Fruit fly (Drosophila melanogaster): ENCODE data around the gene sordd2.
"Not testable (repeated sequence)": the region's sequence is repeated elsewhere in the genome, so short reads cannot be mapped to it uniquely, and the experiment has no call there.

Gene sordd2

DNA sequence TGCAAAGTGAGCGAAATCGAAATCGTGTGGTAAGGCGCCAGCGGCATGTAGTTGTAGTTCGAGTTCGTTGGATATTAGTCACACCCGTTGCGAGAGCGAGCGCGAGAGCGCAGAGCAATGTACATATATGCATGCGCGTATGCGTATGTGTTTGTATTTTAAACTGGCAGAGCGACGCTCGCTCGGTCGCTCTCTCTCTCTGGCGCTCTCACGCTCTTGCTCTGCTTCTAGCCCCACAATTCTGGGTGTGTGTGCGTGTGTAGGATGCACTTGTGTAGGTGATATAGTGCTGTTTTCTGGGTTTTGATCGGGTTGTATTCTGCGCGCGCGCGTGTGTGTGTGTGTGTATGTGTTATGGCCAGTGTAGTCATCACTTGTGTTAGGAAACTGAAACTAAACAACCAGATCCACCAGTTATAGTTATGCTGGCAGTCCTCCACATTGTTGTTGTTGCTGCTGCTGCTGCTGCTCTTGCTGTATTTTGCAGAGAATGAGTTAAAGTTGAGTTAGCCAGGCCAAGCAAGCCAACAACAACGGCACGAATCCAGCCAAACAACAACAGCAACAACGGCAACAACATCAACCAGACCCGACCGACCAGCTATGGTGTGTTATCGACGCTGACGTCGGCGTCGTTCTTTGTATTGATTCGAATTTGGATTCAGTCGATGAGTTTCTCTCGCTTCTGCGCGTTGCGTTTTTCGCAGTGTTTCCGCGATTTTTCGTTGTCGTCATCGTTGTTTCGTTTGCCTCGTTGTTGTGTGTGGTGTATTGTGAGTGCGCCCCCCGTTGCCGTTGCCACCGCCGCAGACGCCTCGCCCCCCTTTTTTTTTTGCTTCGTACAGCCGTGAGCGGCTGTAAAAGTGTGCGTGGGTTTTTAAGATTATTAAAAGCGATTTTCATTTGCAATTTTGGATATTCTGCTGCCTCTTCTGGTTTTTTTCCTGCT lies 13.0 kb upstream of the sordd2 start:
- peak; percentile 46 for TF ChIP-seq noc (tag; optimal IDR thresholded peaks at IDR 0.05)

DNA sequence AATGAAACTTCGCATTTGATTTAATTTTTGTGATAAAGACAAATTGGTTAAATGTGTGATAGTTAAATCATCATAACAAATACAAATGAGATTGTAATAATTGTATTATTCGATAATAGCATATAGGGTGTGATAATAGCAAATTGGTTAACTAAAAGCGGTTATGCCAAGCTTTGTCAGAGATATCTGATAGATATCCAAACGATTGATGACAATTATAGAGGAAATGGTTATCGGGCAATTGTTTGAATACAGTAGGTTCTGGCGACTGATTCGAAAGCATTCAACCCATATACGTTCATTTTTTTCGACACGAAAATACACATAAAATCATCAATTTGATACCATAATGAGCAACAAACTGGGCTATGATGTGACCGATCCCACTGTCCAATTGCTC lies 10.3 kb upstream of the sordd2 start, which contains the start of gene CG8509:
Gene CG8509 (plus strand): TSS at position 301 of the 400 bp plus-strand sequence.
- TF ChIP-seq noc (tag; optimal IDR thresholded peaks at IDR 0.05), result no peak

DNA sequence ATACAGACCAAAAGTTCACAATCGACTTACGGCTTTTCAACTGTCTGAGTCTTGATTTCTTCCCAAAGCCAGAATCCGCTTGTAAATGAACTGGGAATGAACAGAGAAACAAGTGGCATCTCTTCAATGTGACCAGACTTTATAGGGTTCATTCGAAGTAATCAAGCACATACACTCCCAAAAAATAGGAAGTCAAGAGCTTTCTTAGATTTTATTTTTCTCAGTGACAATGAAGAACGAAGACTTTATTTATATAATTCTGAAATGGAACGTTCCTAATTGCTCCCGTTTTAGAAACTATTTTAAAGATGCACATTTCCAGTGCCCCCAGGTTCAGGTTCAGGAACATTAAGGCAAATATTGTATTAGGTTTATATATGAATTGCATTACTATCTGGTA lies 9.0 kb upstream of the sordd2 start:
- TF ChIP-seq noc (tag; optimal IDR thresholded peaks at IDR 0.05), result no peak

DNA sequence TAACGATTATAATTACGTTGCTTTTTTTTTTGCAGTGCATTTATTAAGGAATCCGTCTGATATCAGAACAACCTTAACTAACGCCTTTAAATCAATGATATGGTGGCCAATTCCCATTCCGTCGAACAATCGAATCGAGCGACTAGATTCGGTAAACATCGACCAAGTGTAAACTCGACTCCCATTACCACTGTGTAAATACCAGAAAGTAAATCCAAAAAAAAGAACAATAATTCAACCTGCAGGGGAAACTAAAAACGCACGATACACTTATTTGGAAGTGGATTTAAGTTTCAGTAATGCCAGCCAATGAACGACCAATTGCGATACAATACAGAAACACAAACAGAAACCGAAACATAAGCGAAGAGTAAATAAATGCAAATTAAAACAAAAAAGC lies 6.6 kb upstream of the sordd2 start:
- TF ChIP-seq noc (tag; optimal IDR thresholded peaks at IDR 0.05), result no peak

DNA sequence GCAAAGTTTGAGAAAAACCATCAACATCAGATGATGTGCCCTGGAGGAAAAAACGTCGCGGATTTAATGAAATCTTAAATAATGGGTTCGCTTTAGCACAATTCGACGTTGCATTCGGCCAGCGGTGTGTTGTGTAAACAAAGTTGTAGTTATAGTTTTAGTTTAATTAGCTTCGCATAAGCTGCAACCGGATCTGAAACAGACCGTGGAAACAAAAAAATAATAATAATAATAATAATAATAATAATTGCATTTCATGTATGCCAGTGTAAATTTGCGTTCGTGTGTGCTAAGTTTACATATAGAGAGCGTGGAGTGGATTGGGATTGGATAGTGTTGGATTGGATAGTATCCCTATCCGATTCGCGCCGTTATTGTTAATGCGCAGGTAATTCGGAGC lies 5.8 kb upstream of the sordd2 start:
- TF ChIP-seq noc (tag; optimal IDR thresholded peaks at IDR 0.05), result no peak

DNA sequence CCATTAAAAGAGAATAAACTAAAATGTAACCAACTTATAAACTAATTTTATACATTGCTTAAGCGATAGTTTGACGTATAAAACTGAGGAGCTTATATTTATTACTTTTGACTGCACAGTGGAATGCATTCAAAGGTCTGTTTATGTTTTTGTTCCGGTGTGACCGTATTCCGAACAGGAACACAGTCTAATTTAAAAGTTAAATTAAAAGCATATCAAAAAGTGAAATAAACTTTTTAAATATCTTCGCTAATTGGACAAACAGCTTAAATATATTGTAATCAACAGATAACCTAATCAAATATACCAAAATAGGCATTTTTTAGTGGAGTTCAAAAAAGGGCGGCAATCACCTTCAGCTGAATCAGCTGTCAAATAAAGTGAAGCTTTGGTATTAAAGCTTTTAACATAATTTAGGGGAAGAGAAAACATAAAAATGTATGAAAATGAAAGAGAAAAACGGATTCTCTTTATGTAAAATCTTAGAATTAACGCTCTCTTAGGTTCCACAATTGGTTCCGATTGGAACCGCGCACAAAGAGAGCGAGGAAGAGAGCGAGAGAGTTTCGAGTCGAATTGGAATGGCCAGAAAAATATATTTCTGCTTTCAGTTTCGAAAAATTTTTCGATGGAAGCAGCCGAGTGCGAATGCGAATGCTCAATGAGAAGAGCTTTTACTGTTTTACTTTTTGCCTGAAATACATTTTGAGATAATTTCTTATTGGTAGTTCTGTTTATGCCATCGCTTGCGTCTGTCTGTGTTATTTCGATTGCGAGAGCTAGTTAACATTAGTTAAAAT lies 5.0 kb upstream of the sordd2 start, which contains the start of the genes PGRP-LE and sd:
Gene PGRP-LE (minus strand): TSS at position 117 of the 800 bp plus-strand sequence.
Gene sd (plus strand): TSS at position 607 of the 800 bp plus-strand sequence.
- no peak for TF ChIP-seq noc (tag; optimal IDR thresholded peaks at IDR 0.05)

DNA sequence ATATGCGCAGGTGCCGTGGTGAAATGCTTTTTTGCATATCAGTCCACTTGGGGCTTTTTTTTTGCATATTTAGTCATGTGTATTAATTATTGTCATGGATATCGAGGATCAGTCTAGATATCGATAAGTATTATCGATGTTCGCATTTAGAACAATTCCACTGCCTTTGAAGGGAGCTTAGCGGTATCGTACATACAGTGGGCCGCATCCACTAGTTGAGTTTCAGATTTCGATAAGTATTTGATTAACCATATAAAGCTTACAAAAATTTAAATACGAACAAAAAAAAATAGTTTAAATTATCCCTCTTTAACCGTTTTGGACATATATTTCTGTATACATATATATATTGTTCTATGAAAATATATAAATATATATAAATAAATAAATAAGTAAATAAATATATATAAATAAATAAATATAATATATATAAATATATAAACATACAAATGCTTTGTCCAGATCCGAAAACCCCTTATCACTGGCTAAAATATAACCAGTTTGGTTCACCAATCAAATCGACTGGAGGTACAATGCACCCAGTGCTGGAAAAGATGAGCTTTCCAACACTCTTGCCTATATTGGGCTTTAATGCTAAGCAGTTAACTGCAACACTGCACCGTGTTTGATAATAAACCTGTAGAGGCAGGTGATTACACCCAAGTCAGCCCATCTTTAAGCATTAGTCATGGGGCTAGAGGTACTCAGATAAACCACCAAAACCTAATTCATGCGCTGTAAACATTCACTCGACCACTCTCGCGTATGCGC lies 4.1 kb upstream of the sordd2 start:
- TF ChIP-seq noc (tag; optimal IDR thresholded peaks at IDR 0.05), result no peak

DNA sequence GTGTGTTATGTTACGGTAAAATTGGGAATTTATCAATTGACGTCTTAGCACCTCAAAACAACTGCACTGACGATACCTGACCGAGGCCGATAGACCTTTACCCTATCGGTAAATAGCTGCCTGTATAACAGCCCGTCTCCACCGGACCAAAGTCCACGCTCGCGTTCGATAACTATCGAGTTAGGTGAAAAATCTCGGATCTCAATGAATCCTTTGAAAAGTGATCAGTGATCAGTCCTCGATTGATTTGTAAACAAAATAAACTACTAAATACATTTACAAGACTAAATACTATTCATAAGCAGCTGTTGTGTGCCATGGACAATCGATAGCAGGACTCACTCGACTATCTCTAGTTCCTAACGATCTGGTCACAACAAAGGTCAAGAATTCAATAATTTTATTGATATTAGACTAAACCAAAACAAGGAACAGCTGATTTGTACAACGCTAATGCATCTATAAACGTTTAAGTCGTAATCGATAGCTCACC lies 3.0 kb downstream of the sordd2 start, which contains the start of gene sordd1:
Gene sordd1 (minus strand): TSS at position 78 of the 493 bp plus-strand sequence.
- not testable (repeated sequence) for TF ChIP-seq noc (tag; optimal IDR thresholded peaks at IDR 0.05)

DNA sequence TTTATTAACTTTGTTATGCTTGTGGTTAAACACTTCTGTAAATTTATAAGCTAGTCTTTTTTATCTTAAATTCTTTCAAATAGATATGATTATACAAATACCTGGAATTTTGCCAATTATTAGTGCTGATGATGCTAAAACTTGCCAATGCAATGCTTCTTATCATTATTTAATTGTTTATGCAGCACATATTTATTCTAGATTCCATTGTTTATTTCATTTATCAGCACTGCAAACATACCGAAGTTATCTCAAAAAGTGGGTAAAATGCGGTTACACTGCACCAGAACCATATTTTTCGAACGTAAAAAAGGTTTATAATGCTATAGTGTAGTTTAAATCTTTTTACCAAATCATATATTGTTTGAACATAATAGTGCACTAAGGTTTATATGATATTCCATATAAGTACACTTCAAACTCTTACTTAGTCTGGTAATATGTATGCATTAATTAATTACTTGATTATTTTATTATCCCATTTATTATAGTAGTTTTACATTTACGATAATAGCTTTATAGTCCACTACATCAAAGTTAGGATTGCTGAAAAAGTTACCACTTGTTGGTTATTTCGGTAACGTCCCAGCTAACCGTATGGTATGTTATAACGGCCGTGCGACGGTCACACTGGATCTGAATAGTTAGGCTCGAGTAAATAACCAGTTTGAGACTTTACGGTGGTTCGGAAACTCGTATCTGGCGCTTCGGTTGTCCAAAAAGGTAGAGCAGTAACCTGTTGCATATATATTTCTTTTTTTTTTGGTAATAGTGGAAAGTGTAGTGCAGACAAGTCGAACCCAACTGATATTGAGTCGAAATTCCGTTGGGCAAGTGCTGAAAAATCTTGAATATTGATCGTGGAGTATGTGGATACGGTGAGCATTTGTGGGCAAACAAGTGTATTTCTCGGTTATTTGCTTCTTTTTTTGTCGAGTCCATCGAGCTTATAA lies 10.5 kb downstream of the sordd2 start, which contains the start of gene Rhp:
Gene Rhp (plus strand): TSS at position 663 of the 953 bp plus-strand sequence.
- TF ChIP-seq noc (tag; optimal IDR thresholded peaks at IDR 0.05), result no peak

DNA sequence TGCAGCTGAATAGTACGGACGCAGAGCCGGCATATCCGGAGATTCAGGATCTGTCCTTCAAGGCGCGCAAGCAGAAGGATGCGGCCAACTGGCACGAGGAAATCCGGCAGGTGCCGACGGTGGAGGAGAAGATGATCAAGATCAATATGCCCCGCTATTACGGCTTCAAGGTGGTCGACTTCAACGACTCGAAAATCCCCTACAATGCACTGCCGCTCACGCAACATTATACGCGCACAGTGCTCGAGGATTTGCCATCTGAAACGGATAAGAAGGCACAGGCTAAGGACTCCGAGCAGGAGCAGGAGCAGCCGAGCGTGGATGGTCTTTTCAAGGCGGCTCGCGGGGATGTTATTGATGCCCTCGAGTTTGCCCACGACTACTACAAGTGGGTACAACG lies 12.7 kb downstream of the sordd2 start:
- no peak for TF ChIP-seq noc (tag; optimal IDR thresholded peaks at IDR 0.05)

DNA sequence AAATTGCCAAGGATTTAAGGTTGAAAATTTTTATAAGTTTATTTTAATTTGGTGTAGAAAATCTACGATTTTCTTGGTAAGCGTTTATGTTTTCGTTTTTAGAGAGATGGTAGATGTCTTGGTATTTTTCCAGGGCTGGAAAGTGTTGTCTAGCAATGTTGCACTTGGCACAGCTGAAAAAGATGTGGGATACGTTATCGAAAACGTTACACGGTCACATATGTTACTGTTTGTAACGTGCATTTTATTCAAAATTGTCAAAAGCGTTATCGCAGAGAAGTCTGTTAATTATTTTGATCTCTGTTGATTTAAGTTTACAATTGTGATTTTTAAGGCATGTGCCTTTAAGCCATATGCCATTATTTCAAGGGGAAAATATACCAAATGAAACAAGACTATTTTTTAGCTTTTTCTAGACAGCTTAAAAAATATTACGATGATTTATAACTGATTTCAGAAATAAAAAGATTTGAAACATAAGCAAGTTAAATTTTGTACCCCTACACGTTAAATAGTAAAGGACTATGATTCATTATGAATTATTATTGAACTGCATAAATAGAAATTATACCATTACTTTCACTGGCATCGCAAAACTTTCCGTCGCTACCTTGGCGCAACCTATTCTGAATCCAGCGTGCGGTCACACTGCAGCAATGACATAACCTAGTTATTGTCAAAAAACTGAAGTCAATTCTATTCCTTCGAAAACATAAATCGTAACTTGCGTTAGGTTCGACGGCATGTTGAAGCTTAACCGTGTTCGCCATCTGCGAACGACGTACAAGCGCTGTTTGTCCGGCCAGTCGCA lies 13.3 kb downstream of the sordd2 start, which contains the start of the genes Paf-AHalpha and mRpS30:
Gene Paf-AHalpha (minus strand): TSS at position 155 of the 811 bp plus-strand sequence.
Gene mRpS30 (plus strand): TSS at position 619 of the 811 bp plus-strand sequence.
- no peak for TF ChIP-seq noc (tag; optimal IDR thresholded peaks at IDR 0.05)

DNA sequence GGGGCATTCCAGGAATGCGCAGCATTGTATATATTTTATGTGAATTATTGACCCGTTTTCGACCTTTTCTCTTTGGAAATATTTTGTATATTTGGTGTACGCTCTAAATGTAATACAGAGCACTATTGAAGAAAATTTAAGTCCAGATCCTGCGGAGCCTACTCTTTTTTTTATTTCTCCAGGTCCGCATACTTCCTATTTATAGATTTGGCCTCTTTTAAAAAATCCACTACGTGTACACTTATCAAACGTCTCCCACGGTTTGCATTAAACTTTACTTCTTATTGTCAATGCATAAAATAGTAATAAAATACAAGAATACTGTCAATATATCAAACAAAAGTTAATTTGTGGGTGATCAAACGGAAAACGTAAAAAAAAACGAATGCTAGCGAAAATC lies 15.4 kb downstream of the sordd2 start, which contains the start of gene Efhc1.1:
Gene Efhc1.1 (minus strand): TSS at position 101 of the 400 bp plus-strand sequence.
- no peak for TF ChIP-seq noc (tag; optimal IDR thresholded peaks at IDR 0.05)

DNA sequence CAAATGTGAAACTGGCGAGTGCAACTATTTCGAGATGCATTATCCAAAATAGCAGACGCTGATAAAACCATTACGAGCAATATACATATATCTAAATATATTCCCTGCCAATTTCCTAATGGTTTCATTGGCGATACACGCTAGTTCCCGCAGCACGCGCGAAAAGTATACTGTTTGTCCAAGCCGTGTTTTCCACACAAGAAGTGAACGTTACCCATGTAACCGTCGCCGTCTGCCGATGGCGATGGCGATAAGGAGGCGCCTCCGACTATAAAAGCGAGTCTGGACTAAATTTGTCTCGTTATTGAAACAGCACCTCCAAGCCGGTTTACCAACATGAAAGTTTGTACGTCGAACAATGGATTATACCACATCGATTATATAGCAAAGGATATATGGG lies 20.1 kb downstream of the sordd2 start, which contains the start of gene CG43673:
Gene CG43673 (plus strand): TSS at position 301 of the 400 bp plus-strand sequence.
- no peak for TF ChIP-seq noc (tag; optimal IDR thresholded peaks at IDR 0.05)
